Fruit fly (Drosophila melanogaster): ENCODE data around the gene CLIP-190.

CLIP-190 gene

DNA sequence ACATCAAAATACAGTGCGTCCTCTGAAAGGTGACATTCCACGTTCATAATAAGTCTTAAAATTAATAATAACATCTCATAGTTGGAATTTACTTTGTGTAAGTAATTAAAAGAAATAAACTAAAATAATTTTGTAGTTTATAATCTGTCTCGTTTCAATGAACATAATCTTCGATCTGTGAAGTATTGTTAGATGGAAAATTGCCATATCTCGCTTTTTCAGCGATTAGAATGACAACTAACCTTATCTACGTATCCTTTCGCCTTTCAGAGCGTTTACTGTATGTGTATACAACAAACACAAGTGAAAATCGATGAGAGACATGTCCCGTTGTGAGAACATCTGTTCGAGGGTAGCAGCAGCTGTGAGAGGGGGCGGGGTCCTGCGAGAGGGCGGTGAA, 2.2 kb upstream of the CLIP-190 start (continued):
- no peak for TF ChIP-seq CG14050 (GFP tag; IDR thresholded peaks at IDR 0.05)
- TF ChIP-seq CoRest (tag; optimal IDR thresholded peaks at IDR 0.05): peak; percentile 82
- peak; percentile 79 for TF ChIP-seq Asciz (GFP tag; optimal IDR thresholded peaks at IDR 0.05)
- peak; percentile 63 for TF ChIP-seq Chrac-16 (GFP tag; optimal IDR thresholded peaks at IDR 0.05)
- TF ChIP-seq CG4282 (GFP tag; optimal IDR thresholded peaks at IDR 0.05): no peak
- peak; percentile 72 for TF ChIP-seq CG17385 (GFP tag; optimal IDR thresholded peaks at IDR 0.05)
- TF ChIP-seq CG1832 (GFP tag; optimal IDR thresholded peaks at IDR 0.05): no peak
- TF ChIP-seq H15 (GFP tag; IDR thresholded peaks at IDR 0.05): peak; percentile 61; the same call in 1 of the 3 replicates
- TF ChIP-seq Taf1 (GFP tag; IDR thresholded peaks at IDR 0.05): no peak
- TF ChIP-seq CG1233 (GFP tag; optimal IDR thresholded peaks at IDR 0.05): peak; percentile 81
- no peak for TF ChIP-seq repo (GFP tag; optimal IDR thresholded peaks at IDR 0.05)

DNA sequence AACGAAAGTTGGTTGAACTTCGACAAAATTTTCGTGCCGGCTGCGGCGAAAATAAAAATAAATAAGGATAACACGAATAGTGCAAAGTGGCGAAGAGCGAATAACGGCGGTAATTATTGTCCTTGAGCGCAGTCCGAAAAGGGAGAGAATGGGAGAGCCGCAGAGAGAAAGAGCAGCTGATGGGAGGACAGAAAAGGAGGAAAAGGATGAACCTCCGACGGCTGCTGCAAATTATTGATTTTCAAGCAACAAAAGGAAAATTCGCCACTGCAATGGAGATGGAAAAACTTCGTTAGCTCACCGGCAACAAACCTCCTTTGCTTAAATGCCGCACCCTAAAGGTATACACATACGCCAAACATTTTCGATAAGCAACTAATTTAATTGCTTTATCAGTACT, 1.7 kb upstream of the CLIP-190 start:
- TF ChIP-seq Atf6 (GFP tag; IDR thresholded peaks at IDR 0.05) (no peak), vnd (GFP tag; IDR thresholded peaks at IDR 0.05; ENCODE audit: partially characterized antibody) (0 out of 3 replicates have a peak, but pooled peaks have one; percentile 12), trem (tag; optimal IDR thresholded peaks at IDR 0.05) (no peak), CrebB (tag; optimal IDR thresholded peaks at IDR 0.05) (no peak), CG34422 (GFP tag; IDR thresholded peaks at IDR 0.05) (no peak), Trl (optimal IDR thresholded peaks at IDR 0.05) (peak; percentile 28 to 37), Trl (GFP tag; optimal IDR thresholded peaks at IDR 0.05) (no peak), CG1792 (GFP tag; optimal IDR thresholded peaks at IDR 0.05) (no peak), CG10274 (GFP tag; optimal IDR thresholded peaks at IDR 0.05) (no peak), CG31224 (GFP tag; IDR thresholded peaks at IDR 0.05) (peak; percentile 76), Doc3 (GFP tag; IDR thresholded peaks at IDR 0.05; ENCODE audit: partially characterized antibody) (no peak), trh (GFP tag; optimal IDR thresholded peaks at IDR 0.05) (no peak), onecut (GFP tag; IDR thresholded peaks at IDR 0.05) (peak; percentile 69), phol (tag; optimal IDR thresholded peaks at IDR 0.05) (no peak), cad (GFP tag; optimal IDR thresholded peaks at IDR 0.05) (peak; percentile 19), Kr (GFP tag; optimal IDR thresholded peaks at IDR 0.05) (no peak), Hr39 (optimal IDR thresholded peaks at IDR 0.05) (no peak), CG4404 (GFP tag; IDR thresholded peaks at IDR 0.05) (no peak), CG10565 (GFP tag; optimal IDR thresholded peaks at IDR 0.05) (no peak), CG15479 (GFP tag; optimal IDR thresholded peaks at IDR 0.05) (no peak), CG12155 (GFP tag; optimal IDR thresholded peaks at IDR 0.05) (no peak), sens (GFP tag) (peak; percentile 49), az2 (GFP tag; optimal IDR thresholded peaks at IDR 0.05) (no peak), tgo (GFP tag; IDR thresholded peaks at IDR 0.05) (no peak), CG10321 (GFP tag; IDR thresholded peaks at IDR 0.05) (no peak), CG1024 (GFP tag; IDR thresholded peaks at IDR 0.05) (no peak), pros (GFP tag; optimal IDR thresholded peaks at IDR 0.05) (peak; percentile 7)

- TF ChIP-seq pum (GFP tag; optimal IDR thresholded peaks at IDR 0.05) (no peak), trem (tag; optimal IDR thresholded peaks at IDR 0.05) (peak; percentile 37), CG4328 (GFP tag; optimal IDR thresholded peaks at IDR 0.05) (no peak), Dref (GFP tag; IDR thresholded peaks at IDR 0.05) (peak; percentile 91), CG8359 (GFP tag; optimal IDR thresholded peaks at IDR 0.05; ENCODE audit: borderline replicate concordance) (no peak), CG6765 (GFP tag; optimal IDR thresholded peaks at IDR 0.05) (no peak), mam (GFP tag; optimal IDR thresholded peaks at IDR 0.05) (no peak), PHDP (tag; optimal IDR thresholded peaks at IDR 0.05) (peak; percentile 16), CG7786 (GFP tag; optimal IDR thresholded peaks at IDR 0.05) (no peak), CG1792 (GFP tag; optimal IDR thresholded peaks at IDR 0.05) (no peak), Oaz (GFP tag; IDR thresholded peaks at IDR 0.05) (no peak), Xbp1 (GFP tag; optimal IDR thresholded peaks at IDR 0.05) (peak; percentile 20), Med (GFP tag) (peak; percentile 86), ap (GFP tag; IDR thresholded peaks at IDR 0.05) (no peak), CG7963 (GFP tag; IDR thresholded peaks at IDR 0.05; ENCODE audit: partially characterized antibody) (peak; percentile 87), cas (GFP tag; IDR thresholded peaks at IDR 0.05) (no peak)
Measured at dm6 chr2L:17383588-17384308, 752 bp upstream of the CLIP-190 start, which contains the start of gene Lrch. Gene Lrch (minus strand): TSS chr2L:17384115.
